Worm (Caenorhabditis elegans) whole organism, mixed stage, embryonic: ENCODE data around the gene srh-257.

Experiments
- ceh-83 ChIP-seq: fragments of 200-800 bp; sonication (Bioruptor generic); optimal IDR thresholded peaks from 2 replicates; lab custom pipeline; 2018; ENCODE audit warnings: mild to moderate bottlenecking, missing genetic modification characterization, missing compliant biosample characterization
- cnd-1 ChIP-seq: fragments of 200-800 bp; sonication (Bioruptor generic); optimal IDR thresholded peaks from 2 replicates; lab custom pipeline; 2018; ENCODE audit warnings: mild to moderate bottlenecking, missing genetic modification characterization, missing compliant biosample characterization
- elt-3 ChIP-seq: fragments of 150-350 bp; optimal IDR thresholded peaks from 2 replicates; lab custom pipeline; 2014; ENCODE audit warnings: missing biosample characterization, missing genetic modification characterization
- mab-5 ChIP-seq: fragments of 150-350 bp; optimal IDR thresholded peaks from 2 replicates; lab custom pipeline; 2014; ENCODE audit warnings: missing biosample characterization, missing genetic modification characterization
- nhr-28 ChIP-seq: fragments of 150-350 bp; optimal IDR thresholded peaks from 2 replicates; lab custom pipeline; 2014; ENCODE audit warnings: missing biosample characterization, missing genetic modification characterization
- nhr-76 ChIP-seq: sonication (generic microtip); optimal IDR thresholded peaks from 2 replicates; lab custom pipeline; 2017; ENCODE audit warnings: missing biosample characterization, missing genetic modification characterization
- unc-62 ChIP-seq: fragments of 150-350 bp; optimal IDR thresholded peaks from 2 replicates; lab custom pipeline; 2014; ENCODE audit warnings: missing biosample characterization, missing genetic modification reagents, missing genetic modification characterization

DNA sequence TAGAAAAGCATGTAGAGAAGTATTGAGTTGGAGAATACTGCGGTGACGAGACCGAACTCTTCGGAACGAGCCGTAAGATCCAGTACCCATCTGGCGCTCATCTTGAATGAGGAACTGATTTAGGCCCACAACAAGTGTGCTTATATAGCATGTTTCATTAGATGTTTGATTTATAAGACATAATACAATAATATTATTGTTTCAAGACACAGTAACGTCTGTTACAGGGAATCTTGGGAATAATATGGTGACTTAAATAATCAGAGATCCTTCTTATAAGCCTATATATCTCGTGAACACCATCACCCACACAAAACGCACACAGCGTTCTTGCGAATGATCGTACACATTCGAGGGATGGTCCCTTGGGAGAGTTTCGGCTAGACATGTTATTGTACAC is 23.3 kb upstream of the srh-257 start, which contains the start of gene str-88:
- TF ChIP-seq nhr-28 (tag; lab: Kevin White, UChicago) (no peak), mab-5 (tag; lab: Kevin White, UChicago) (no peak), nhr-76 (tag; lab: Kevin White, UChicago) (no peak), ceh-83 (no peak), elt-3 (tag; lab: Kevin White, UChicago) (no peak), unc-62 (GFP tag; lab: Kevin White, UChicago) (no peak), cnd-1 (tag; lab: Kevin White, UChicago) (no peak)
